Fruit fly (Drosophila melanogaster): ENCODE results near the gene Polr2H.
A peak's percentile ranks its signal among the peaks of the same experiment; 100 is the strongest.

Gene Polr2H

dm6 chr3L:21679687-21680086 lies 49.0 kb upstream of the Polr2H start, which contains the start of the genes Als2 and CG11248 (continued):
- TF ChIP-seq CG43689 (GFP tag; IDR thresholded peaks at IDR 0.05) (no peak), CG7839 (tag; optimal IDR thresholded peaks at IDR 0.05) (peak; percentile 81), CG9727 (GFP tag; optimal IDR thresholded peaks at IDR 0.05) (peak; percentile 66), grn (GFP tag; optimal IDR thresholded peaks at IDR 0.05) (no peak), gem (tag; optimal IDR thresholded peaks at IDR 0.05) (peak; percentile 90), al (GFP tag; IDR thresholded peaks at IDR 0.05) (peak; percentile 63; the same call in 1 of the 2 replicates), dmrt99B (tag; optimal IDR thresholded peaks at IDR 0.05) (no peak), CG15073 (GFP tag; optimal IDR thresholded peaks at IDR 0.05) (no peak), Hsf (GFP tag; optimal IDR thresholded peaks at IDR 0.05) (peak; percentile 85), kah (GFP tag; optimal IDR thresholded peaks at IDR 0.05) (no peak), CG11723 (GFP tag; optimal IDR thresholded peaks at IDR 0.05) (peak; percentile 27), gt (GFP tag; IDR thresholded peaks at IDR 0.05) (no peak), wek (GFP tag; optimal IDR thresholded peaks at IDR 0.05) (peak; percentile 90), sc (optimal IDR thresholded peaks at IDR 0.05) (no peak), sc (GFP tag; optimal IDR thresholded peaks at IDR 0.05) (no peak), Hey (tag; optimal IDR thresholded peaks at IDR 0.05) (no peak), Dip3 (GFP tag; optimal IDR thresholded peaks at IDR 0.05) (peak; percentile 76), org-1 (GFP tag; optimal IDR thresholded peaks at IDR 0.05) (no peak), nerfin-2 (GFP tag; IDR thresholded peaks at IDR 0.05; ENCODE audit: partially characterized antibody) (no peak), Lpt (GFP tag; optimal IDR thresholded peaks at IDR 0.05) (no peak), Gug (GFP tag; IDR thresholded peaks at IDR 0.05) (peak; percentile 61; the same call in 2 of the 4 replicates), hth (optimal IDR thresholded peaks at IDR 0.05) (no peak), Doc2 (GFP tag; IDR thresholded peaks at IDR 0.05) (no peak), eyg (GFP tag; optimal IDR thresholded peaks at IDR 0.05) (peak; percentile 43), Atf6 (GFP tag; IDR thresholded peaks at IDR 0.05) (peak; percentile 30; the same call in 1 of the 2 replicates), Mad (GFP tag; optimal IDR thresholded peaks at IDR 0.05) (peak; percentile 67), CG31441 (GFP tag; IDR thresholded peaks at IDR 0.05) (peak; percentile 78), CG2889 (GFP tag; IDR thresholded peaks at IDR 0.05) (no peak), Bteb2 (GFP tag; optimal IDR thresholded peaks at IDR 0.05) (peak; percentile 73), CG13424 (tag; optimal IDR thresholded peaks at IDR 0.05) (peak; percentile 84), nom (GFP tag; optimal IDR thresholded peaks at IDR 0.05) (no peak), kni (GFP tag; optimal IDR thresholded peaks at IDR 0.05) (no peak), CG10543 (GFP tag; optimal IDR thresholded peaks at IDR 0.05) (no peak), CG34376 (GFP tag; optimal IDR thresholded peaks at IDR 0.05) (no peak), crp (GFP tag; optimal IDR thresholded peaks at IDR 0.05) (peak; percentile 78 to 93), ranshi (GFP tag; IDR thresholded peaks at IDR 0.05) (peak; percentile 67; the same call in 1 of the 2 replicates), Eip74EF (GFP tag; optimal IDR thresholded peaks at IDR 0.05) (no peak), lov (optimal IDR thresholded peaks at IDR 0.05) (no peak), lov (GFP tag; IDR thresholded peaks at IDR 0.05) (no peak), B-H1 (GFP tag; IDR thresholded peaks at IDR 0.05) (peak; percentile 43; the same call in 2 of the 3 replicates), ato (GFP tag; IDR thresholded peaks at IDR 0.05; ENCODE audit: partially characterized antibody) (no peak), CG17802 (tag; optimal IDR thresholded peaks at IDR 0.05) (peak; percentile 50), gcm (GFP tag; optimal IDR thresholded peaks at IDR 0.05) (no peak), MBD-R2 (GFP tag; IDR thresholded peaks at IDR 0.05) (peak; percentile 74), her (GFP tag; optimal IDR thresholded peaks at IDR 0.05) (no peak), CG15514 (GFP tag; optimal IDR thresholded peaks at IDR 0.05) (peak; percentile 98), gce (GFP tag; IDR thresholded peaks at IDR 0.05) (0 out of 3 replicates have a peak, but pooled peaks have one; percentile 17), CG9437 (GFP tag; optimal IDR thresholded peaks at IDR 0.05) (peak; percentile 24), ewg (GFP tag; optimal IDR thresholded peaks at IDR 0.05) (peak; percentile 52), CG11695 (GFP tag; IDR thresholded peaks at IDR 0.05) (no peak; the same call in 2 of the 3 replicates), trh (GFP tag; optimal IDR thresholded peaks at IDR 0.05) (peak; percentile 24)

Measured in whole organism, embryonic.